Fruit fly (Drosophila melanogaster) whole organism, embryonic: ENCODE measurements around the gene mRpL10.

ENCODE experiments used
- Ada2b ChIP-seq: fragments of 200-800 bp; sonication (Bioruptor generic); IDR thresholded peaks from 2 replicates; pipeline ENCODE4 v1.3.6; 2022; ENCODE audit warnings: missing biosample characterization, missing genetic modification characterization
- Bdp1 ChIP-seq: fragments of 200-800 bp; sonication (Bioruptor generic); optimal IDR thresholded peaks from 3 replicates; lab custom pipeline; 2016; ENCODE audit warnings: missing biosample characterization, missing genetic modification characterization
- CG10321 ChIP-seq: fragments of 200-800 bp; sonication (Bioruptor generic); IDR thresholded peaks from 2 replicates; pipeline ENCODE4 v1.3.6; 2022; ENCODE audit warnings: missing biosample characterization, missing genetic modification characterization
- CG10565 ChIP-seq: fragments of 200-800 bp; sonication (Bioruptor generic); optimal IDR thresholded peaks from 3 replicates; lab custom pipeline; 2016; ENCODE audit warnings: missing biosample characterization, mild to moderate bottlenecking, missing genetic modification characterization
- CG11398 ChIP-seq: fragments of 200-800 bp; sonication (Bioruptor generic); optimal IDR thresholded peaks from 2 replicates; lab custom pipeline; 2016; ENCODE audit warnings: missing biosample characterization, missing genetic modification characterization
- CG12391 ChIP-seq: fragments of 200-800 bp; sonication (Bioruptor generic); optimal IDR thresholded peaks from 3 replicates; lab custom pipeline; 2018; ENCODE audit warnings: missing biosample characterization, mild to moderate bottlenecking, missing genetic modification characterization, moderate library complexity
- CG12942 ChIP-seq: fragments of 200-800 bp; sonication (Bioruptor generic); optimal IDR thresholded peaks from 3 replicates; lab custom pipeline; 2016; ENCODE audit warnings: missing biosample characterization, missing genetic modification characterization
- CG14710 ChIP-seq: fragments of 200-800 bp; sonication (Bioruptor generic); optimal IDR thresholded peaks from 3 replicates; lab custom pipeline; 2019; ENCODE audit warnings: missing biosample characterization, mild to moderate bottlenecking, missing genetic modification characterization, moderate library complexity
- CG1602 ChIP-seq: fragments of 200-800 bp; sonication (Bioruptor generic); optimal IDR thresholded peaks from 3 replicates; lab custom pipeline; 2016; ENCODE audit warnings: missing biosample characterization, missing genetic modification characterization
- CG16779 ChIP-seq: fragments of 200-800 bp; sonication (Bioruptor generic); IDR thresholded peaks from 2 replicates; pipeline ENCODE4 v1.3.6; 2022; ENCODE audit warnings: missing biosample characterization, missing genetic modification characterization
- CG16815 ChIP-seq: fragments of 200-800 bp; sonication (Bioruptor generic); optimal IDR thresholded peaks from 3 replicates; lab custom pipeline; 2017; ENCODE audit warnings: missing biosample characterization, mild to moderate bottlenecking, missing genetic modification characterization
- CG17359 ChIP-seq: fragments of 200-800 bp; sonication (Bioruptor generic); optimal IDR thresholded peaks from 3 replicates; lab custom pipeline; 2018; ENCODE audit warnings: missing biosample characterization, mild to moderate bottlenecking, missing genetic modification characterization, moderate library complexity
- CG17612 ChIP-seq: fragments of 200-800 bp; sonication (Bioruptor generic); IDR thresholded peaks from 2 replicates; pipeline ENCODE4 v1.3.6; 2022; ENCODE audit warnings: missing biosample characterization, missing genetic modification characterization
- CG17802 ChIP-seq: fragments of 200-800 bp; sonication (Bioruptor generic); optimal IDR thresholded peaks from 2 replicates; lab custom pipeline; 2018; ENCODE audit warnings: missing biosample characterization, mild to moderate bottlenecking, missing genetic modification characterization, moderate library complexity
- CG17912 ChIP-seq: fragments of 200-800 bp; sonication (Bioruptor generic); optimal IDR thresholded peaks from 2 replicates; lab custom pipeline; 2018; ENCODE audit warnings: missing biosample characterization, mild to moderate bottlenecking, missing genetic modification characterization
- CG18011 ChIP-seq: fragments of 200-800 bp; sonication (Bioruptor generic); optimal IDR thresholded peaks from 2 replicates; lab custom pipeline; 2017; ENCODE audit warnings: missing biosample characterization, missing genetic modification characterization, mild to moderate bottlenecking, moderate library complexity, missing genotype
- CG33213 ChIP-seq: fragments of 200-800 bp; sonication (Bioruptor generic); optimal IDR thresholded peaks from 3 replicates; lab custom pipeline; 2016; ENCODE audit warnings: missing biosample characterization, missing genetic modification characterization
- CG7745 ChIP-seq: fragments of 200-800 bp; sonication (Bioruptor generic); optimal IDR thresholded peaks from 2 replicates; lab custom pipeline; 2018; ENCODE audit warnings: missing biosample characterization, mild to moderate bottlenecking, missing genetic modification characterization, moderate library complexity
- CG7928 ChIP-seq: fragments of 200-800 bp; sonication (Bioruptor generic); optimal IDR thresholded peaks from 2 replicates; lab custom pipeline; 2017; ENCODE audit warnings: missing biosample characterization, mild to moderate bottlenecking, missing genetic modification characterization
- CG8359 ChIP-seq: fragments of 200-800 bp; sonication (Bioruptor generic); optimal IDR thresholded peaks from 2 replicates; lab custom pipeline; 2017; ENCODE audit warnings: missing biosample characterization, mild to moderate bottlenecking, missing genetic modification characterization, borderline replicate concordance
- CG8765 ChIP-seq: fragments of 200-800 bp; sonication (Bioruptor generic); IDR thresholded peaks from 2 replicates; pipeline ENCODE4 v1.3.6; 2022; ENCODE audit warnings: missing biosample characterization, missing genetic modification characterization
- CG9609 ChIP-seq: fragments of 200-800 bp; sonication (Bioruptor generic); optimal IDR thresholded peaks from 3 replicates; lab custom pipeline; 2016; ENCODE audit warnings: missing biosample characterization, missing genetic modification characterization
- CHES-1-like ChIP-seq: fragments of 200-800 bp; sonication (Bioruptor generic); optimal IDR thresholded peaks from 2 replicates; lab custom pipeline; 2016; ENCODE audit warnings: missing biosample characterization, missing genetic modification characterization
- D ChIP-seq, 2 experiments: fragments of 200-800 bp in 1 of 2; fragments of >200 bp in 1 of 2; sonication (Bioruptor generic) in 1 of 2; optimal IDR thresholded peaks; 2 replicates in 1 of 2; 3 replicates in 1 of 2; lab custom pipeline; 2017; ENCODE audit warnings: mild to moderate bottlenecking in 1 of 2, missing biosample characterization in 1 of 2, missing genetic modification characterization in 1 of 2, missing genetic modification reagents in 1 of 2
- Dref ChIP-seq: fragments of 200-800 bp; sonication (Bioruptor generic); IDR thresholded peaks from 2 replicates; pipeline ENCODE4 v1.3.6; 2022; ENCODE audit warnings: missing biosample characterization, missing genetic modification characterization
- ERR ChIP-seq: fragments of 200-800 bp; sonication (Bioruptor generic); optimal IDR thresholded peaks from 2 replicates; lab custom pipeline; 2016; ENCODE audit warnings: missing biosample characterization, missing genetic modification characterization
- Hr78 ChIP-seq, 2 experiments: fragments of 200-800 bp in 1 of 2; fragments of >200 bp in 1 of 2; sonication (Bioruptor generic) in 1 of 2; optimal IDR thresholded peaks; 2 replicates each; lab custom pipeline; 2017 to 2019; ENCODE audit warnings: missing biosample characterization in 2 of 2, missing genetic modification characterization in 2 of 2, mild to moderate bottlenecking in 1 of 2, moderate library complexity in 1 of 2
- Meics ChIP-seq: fragments of 200-800 bp; sonication (Bioruptor generic); optimal IDR thresholded peaks from 2 replicates; lab custom pipeline; 2017; ENCODE audit warnings: missing biosample characterization, mild to moderate bottlenecking, missing genetic modification characterization
- Opbp ChIP-seq: fragments of 200-800 bp; sonication (Bioruptor generic); IDR thresholded peaks from 3 replicates; pipeline ENCODE4 v1.3.6; 2022; ENCODE audit warnings: missing biosample characterization, missing genetic modification characterization; ENCODE audit not compliant: partially characterized antibody
- Taf1 ChIP-seq: fragments of 200-800 bp; sonication (Bioruptor generic); IDR thresholded peaks from 2 replicates; pipeline ENCODE4 v1.3.6; 2022; ENCODE audit warnings: missing biosample characterization, missing genetic modification characterization
- az2 ChIP-seq: fragments of 200-800 bp; sonication (Bioruptor generic); optimal IDR thresholded peaks from 3 replicates; lab custom pipeline; 2016; ENCODE audit warnings: missing biosample characterization, missing genetic modification characterization
- chif ChIP-seq, 2 experiments: fragments of 200-800 bp; sonication (Bioruptor generic); optimal IDR thresholded peaks; 3 replicates each; lab custom pipeline; 2016; ENCODE audit warnings: missing biosample characterization in 2 of 2, missing genetic modification characterization in 2 of 2
- chn ChIP-seq: fragments of 200-800 bp; sonication (Bioruptor generic); optimal IDR thresholded peaks from 2 replicates; lab custom pipeline; 2016; ENCODE audit warnings: missing biosample characterization, missing genetic modification characterization
- croc ChIP-seq: fragments of 200-800 bp; sonication (Bioruptor generic); conservative IDR thresholded peaks from 3 replicates; pipeline ENCODE4 v1.3.6; 2022; ENCODE audit warnings: missing biosample characterization, missing genetic modification characterization
- dan ChIP-seq: fragments of 200-800 bp; sonication (Bioruptor generic); IDR thresholded peaks from 2 replicates; pipeline ENCODE4 v1.3.6; 2022; ENCODE audit warnings: missing biosample characterization, missing genetic modification characterization
- emc ChIP-seq: fragments of 200-800 bp; sonication (Bioruptor generic); optimal IDR thresholded peaks from 2 replicates; lab custom pipeline; 2016; ENCODE audit warnings: missing biosample characterization, missing genetic modification characterization
- eve ChIP-seq, 2 experiments: fragments of >200 bp; optimal IDR thresholded peaks; 2 replicates each; lab custom pipeline; 2017; ENCODE audit warnings: missing biosample characterization in 2 of 2, missing genetic modification characterization in 2 of 2
- eyg ChIP-seq: fragments of 200-800 bp; sonication (Bioruptor generic); optimal IDR thresholded peaks from 3 replicates; lab custom pipeline; 2016; ENCODE audit warnings: missing biosample characterization, missing genetic modification characterization
- fd64A ChIP-seq: fragments of 200-800 bp; sonication (Bioruptor generic); optimal IDR thresholded peaks from 3 replicates; lab custom pipeline; 2018; ENCODE audit warnings: missing biosample characterization, mild to moderate bottlenecking, missing genetic modification characterization
- ftz-f1 ChIP-seq: fragments of 200-800 bp; sonication (Bioruptor generic); optimal IDR thresholded peaks from 2 replicates; lab custom pipeline; 2016; ENCODE audit warnings: missing biosample characterization, missing genetic modification characterization
- kni ChIP-seq: fragments of 200-800 bp; sonication (Bioruptor generic); optimal IDR thresholded peaks from 3 replicates; lab custom pipeline; 2017; ENCODE audit warnings: mild to moderate bottlenecking, missing biosample characterization, missing genetic modification reagents, missing genetic modification characterization
- lov ChIP-seq, 2 experiments: fragments of 200-800 bp in 1 of 2; fragments of >200 bp in 1 of 2; sonication (Bioruptor generic) in 1 of 2; IDR thresholded peaks in 1 of 2; optimal IDR thresholded peaks in 1 of 2; 2 replicates in 1 of 2; 3 replicates in 1 of 2; pipeline versions ENCODE4 v1.3.6 to Lab custom; 2017 to 2022; ENCODE audit warnings: missing biosample characterization in 1 of 2, missing genetic modification characterization in 1 of 2
- onecut ChIP-seq: fragments of 200-800 bp; sonication (Bioruptor generic); IDR thresholded peaks from 2 replicates; pipeline ENCODE4 v1.3.6; 2022; ENCODE audit warnings: missing biosample characterization, missing genetic modification characterization
- pb ChIP-seq: fragments of 200-800 bp; sonication (Bioruptor generic); optimal IDR thresholded peaks from 3 replicates; lab custom pipeline; 2016; ENCODE audit warnings: missing biosample characterization, missing genetic modification characterization
- pfk ChIP-seq: fragments of 200-800 bp; sonication (Bioruptor generic); optimal IDR thresholded peaks from 2 replicates; lab custom pipeline; 2018; ENCODE audit warnings: missing biosample characterization, mild to moderate bottlenecking, missing genetic modification characterization, moderate library complexity
- pita ChIP-seq: fragments of 200-800 bp; sonication (Bioruptor generic); optimal IDR thresholded peaks from 2 replicates; lab custom pipeline; 2017; ENCODE audit warnings: missing biosample characterization, mild to moderate bottlenecking, missing genetic modification characterization
- repo ChIP-seq: fragments of 200-800 bp; sonication (Bioruptor generic); optimal IDR thresholded peaks from 2 replicates; lab custom pipeline; 2016; ENCODE audit warnings: missing biosample characterization, missing genetic modification characterization
- sqz ChIP-seq: fragments of 200-800 bp; sonication (Bioruptor generic); optimal IDR thresholded peaks from 3 replicates; lab custom pipeline; 2018; ENCODE audit warnings: missing biosample characterization, mild to moderate bottlenecking, missing genetic modification characterization
- tx ChIP-seq: fragments of 200-800 bp; sonication (Bioruptor generic); optimal IDR thresholded peaks from 2 replicates; lab custom pipeline; 2016; ENCODE audit warnings: missing biosample characterization, missing genetic modification characterization

mRpL10 gene

DNA sequence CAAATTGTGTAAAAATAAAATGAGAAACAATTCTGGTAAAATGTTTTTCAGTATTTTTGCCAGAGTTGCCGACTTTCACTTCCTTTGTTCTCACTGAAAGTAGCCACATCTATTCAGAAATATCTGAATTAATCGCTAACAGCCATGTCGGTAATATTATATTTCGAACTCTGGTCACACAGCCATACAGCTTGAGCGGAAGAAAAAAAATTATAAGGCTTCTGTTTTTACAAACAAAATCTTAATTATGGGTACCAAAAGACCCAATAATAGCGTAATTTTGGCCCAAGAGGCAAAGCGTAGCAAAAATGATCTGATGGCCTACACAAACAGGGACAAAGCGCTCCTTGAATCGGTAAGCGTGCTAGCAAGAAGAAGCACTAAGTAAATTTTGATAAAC is 47.6 kb upstream of the mRpL10 start, which contains the start of gene CG3436 (continued):
- TF ChIP-seq CG10565 (GFP tag; lab: Kevin White, UChicago) (no peak), CG9609 (GFP tag; lab: Kevin White, UChicago) (no peak), Opbp (no peak), CG12391 (tag; lab: Kevin White, UChicago) (peak; percentile 19), Taf1 (no peak), Hr78 (GFP tag; optimal IDR thresholded peaks at IDR 0.05; lab: Kevin White, UChicago) (no peak), sqz (peak; percentile 70), CG11398 (no peak), emc (no peak), CHES-1-like (peak; percentile 40), az2 (GFP tag; lab: Kevin White, UChicago) (no peak), croc (no peak), CG16815 (GFP tag; lab: Kevin White, UChicago) (no peak), CG8359 (no peak), eyg (GFP tag; lab: Kevin White, UChicago) (no peak)
- TF ChIP-seq, all 482 proteins: peak for 66

DNA sequence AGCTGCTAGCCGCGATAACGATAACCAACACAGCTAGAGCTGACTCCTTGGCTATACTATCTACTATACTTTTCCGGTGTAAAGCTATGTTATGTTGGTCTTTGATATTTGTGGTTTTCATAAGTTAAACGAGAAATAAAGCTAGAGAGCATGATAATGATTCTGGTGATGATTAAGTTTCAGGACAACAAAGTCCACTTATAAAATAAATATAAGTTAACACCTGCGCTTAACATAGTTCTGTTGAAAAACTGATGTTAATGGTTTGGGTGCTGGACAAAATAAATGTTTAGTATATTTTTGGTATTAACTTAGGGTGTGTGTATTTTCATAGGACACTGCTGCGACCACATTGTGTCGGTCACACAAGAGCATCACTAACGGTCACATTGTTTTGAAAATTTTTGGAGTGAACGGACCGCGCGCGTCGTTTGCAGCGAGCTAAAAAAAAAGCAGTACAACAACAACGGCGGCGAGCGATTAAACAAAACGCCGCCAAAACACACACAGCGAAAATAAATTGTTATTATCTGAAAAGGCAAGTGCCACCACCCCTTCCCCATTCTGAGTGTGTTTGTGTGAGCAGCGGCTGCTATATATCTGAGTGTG is 44.8 kb upstream of the mRpL10 start, which contains the start of the genes CG33635 and spen:
CG33635 (minus strand) TSS at position 16 of the 609 bp plus-strand sequence.
spen (plus strand) TSS at position 384 of the 609 bp plus-strand sequence.
- TF ChIP-seq Meics (GFP tag; lab: Kevin White, UChicago) (peak; percentile 22), eve (GFP tag; optimal IDR thresholded peaks at IDR 0.05; lab: Kevin White, UChicago) (peak in 1 of 2 experiments; percentile 79), az2 (GFP tag; lab: Kevin White, UChicago) (no peak), ERR (GFP tag; lab: Kevin White, UChicago) (peak; percentile 51), CG17612 (GFP tag; lab: Robert Waterston, UW) (no peak), pfk (GFP tag; lab: Kevin White, UChicago) (peak; percentile 51), CG10321 (GFP tag; lab: Robert Waterston, UW) (no peak), CG14710 (tag; lab: Kevin White, UChicago) (peak; percentile 75), Bdp1 (GFP tag; lab: Kevin White, UChicago) (no peak), pita (peak; percentile 62), kni (peak; percentile 66), CG7745 (tag; lab: Kevin White, UChicago) (no peak), CG12942 (GFP tag; lab: Kevin White, UChicago) (no peak), D (optimal IDR thresholded peaks at IDR 0.05; lab: Kevin White, UChicago) (no peak), D (GFP tag; optimal IDR thresholded peaks at IDR 0.05; lab: Kevin White, UChicago) (no peak), repo (GFP tag; lab: Kevin White, UChicago) (no peak), tx (GFP tag; lab: Kevin White, UChicago) (no peak), CG8765 (no peak), pb (no peak), CG33213 (GFP tag; lab: Kevin White, UChicago) (peak; percentile 65), CG17802 (tag; lab: Kevin White, UChicago) (no peak), fd64A (GFP tag; lab: Kevin White, UChicago) (peak; percentile 36), chif (GFP tag; optimal IDR thresholded peaks at IDR 0.05; lab: Kevin White, UChicago) (no peak), lov (optimal IDR thresholded peaks at IDR 0.05; lab: Kevin White, UChicago) (no peak), lov (GFP tag; IDR thresholded peaks at IDR 0.05; lab: Robert Waterston, UW) (no peak), CG1602 (GFP tag; lab: Kevin White, UChicago) (no peak), CG18011 (GFP tag; lab: Kevin White, UChicago) (no peak), CG17359 (tag; lab: Kevin White, UChicago) (peak; percentile 44), CG12391 (tag; lab: Kevin White, UChicago) (peak; percentile 57), CG17912 (GFP tag; lab: Kevin White, UChicago) (peak; percentile 79), ftz-f1 (peak; percentile 42), onecut (GFP tag; lab: Robert Waterston, UW) (peak; percentile 61), CG7928 (GFP tag; lab: Kevin White, UChicago) (no peak), Dref (GFP tag; lab: Robert Waterston, UW) (no peak), dan (GFP tag; lab: Robert Waterston, UW) (no peak), Ada2b (no peak), chn (GFP tag; lab: Kevin White, UChicago) (no peak), CG16779 (GFP tag; lab: Robert Waterston, UW) (no peak)
